Fruit fly (Drosophila melanogaster): Measurements from ENCODE around the gene Ald1.

Ald1 gene

dm6 chr3R:26258384-26258819 is 3.0 kb downstream of the Ald1 start:
- no peak for TF ChIP-seq cnc (optimal IDR thresholded peaks at IDR 0.05)
- TF ChIP-seq CG33017 (tag; optimal IDR thresholded peaks at IDR 0.05), result no peak
- no peak for TF ChIP-seq Hr96 (GFP tag; optimal IDR thresholded peaks at IDR 0.05)
- no peak for TF ChIP-seq pad (GFP tag; optimal IDR thresholded peaks at IDR 0.05)
- TF ChIP-seq CG1620 (GFP tag; optimal IDR thresholded peaks at IDR 0.05), result no peak
- TF ChIP-seq tj (GFP tag; optimal IDR thresholded peaks at IDR 0.05), result no peak
- TF ChIP-seq ovo (GFP tag; optimal IDR thresholded peaks at IDR 0.05), result no peak
- TF ChIP-seq kay (GFP tag; ENCODE audit: borderline replicate concordance), result peak; percentile 88
- no peak for TF ChIP-seq cic (GFP tag; optimal IDR thresholded peaks at IDR 0.05)
- TF ChIP-seq toe (GFP tag; optimal IDR thresholded peaks at IDR 0.05), result no peak
- no peak for TF ChIP-seq Crg-1 (GFP tag; optimal IDR thresholded peaks at IDR 0.05)
- peak; percentile 64 for TF ChIP-seq Mnt (GFP tag; optimal IDR thresholded peaks at IDR 0.05)

- TF ChIP-seq CG7101 (tag; optimal IDR thresholded peaks at IDR 0.05) (no peak), CG11617 (GFP tag; optimal IDR thresholded peaks at IDR 0.05) (no peak), kay (GFP tag; ENCODE audit: borderline replicate concordance) (no peak), Clk (GFP tag; optimal IDR thresholded peaks at IDR 0.05) (no peak), bab1 (GFP tag; optimal IDR thresholded peaks at IDR 0.05) (no peak), CG14711 (tag; optimal IDR thresholded peaks at IDR 0.05) (no peak), tj (GFP tag; optimal IDR thresholded peaks at IDR 0.05) (no peak), Mnt (GFP tag; optimal IDR thresholded peaks at IDR 0.05) (no peak), CG33017 (tag; optimal IDR thresholded peaks at IDR 0.05) (no peak), Crg-1 (GFP tag; optimal IDR thresholded peaks at IDR 0.05) (no peak), cic (GFP tag; optimal IDR thresholded peaks at IDR 0.05) (no peak), CG1620 (GFP tag; optimal IDR thresholded peaks at IDR 0.05) (no peak), CG7045 (GFP tag; optimal IDR thresholded peaks at IDR 0.05) (no peak), cnc (optimal IDR thresholded peaks at IDR 0.05) (no peak), Hr96 (GFP tag; optimal IDR thresholded peaks at IDR 0.05) (no peak), CG5204 (GFP tag; optimal IDR thresholded peaks at IDR 0.05) (no peak), CG12768 (GFP tag; optimal IDR thresholded peaks at IDR 0.05) (no peak), ovo (GFP tag; optimal IDR thresholded peaks at IDR 0.05) (no peak)
Measured at dm6 chr3R:26253792-26254191, 7.6 kb downstream of the Ald1 start.

- no peak for TF ChIP-seq tj (GFP tag; optimal IDR thresholded peaks at IDR 0.05)
- TF ChIP-seq cic (GFP tag; optimal IDR thresholded peaks at IDR 0.05), result no peak
- no peak for TF ChIP-seq CG11617 (GFP tag; optimal IDR thresholded peaks at IDR 0.05)
- TF ChIP-seq CG14711 (tag; optimal IDR thresholded peaks at IDR 0.05), result no peak
- TF ChIP-seq kay (GFP tag; ENCODE audit: borderline replicate concordance), result no peak
- no peak for TF ChIP-seq Hr96 (GFP tag; optimal IDR thresholded peaks at IDR 0.05)
- TF ChIP-seq bab1 (GFP tag; optimal IDR thresholded peaks at IDR 0.05), result no peak
- TF ChIP-seq Clk (GFP tag; optimal IDR thresholded peaks at IDR 0.05), result no peak
- no peak for TF ChIP-seq CG33017 (tag; optimal IDR thresholded peaks at IDR 0.05)
- TF ChIP-seq ovo (GFP tag; optimal IDR thresholded peaks at IDR 0.05), result no peak
- TF ChIP-seq cnc (optimal IDR thresholded peaks at IDR 0.05), result no peak
- no peak for TF ChIP-seq CG7045 (GFP tag; optimal IDR thresholded peaks at IDR 0.05)
- TF ChIP-seq Mnt (GFP tag; optimal IDR thresholded peaks at IDR 0.05), result no peak
Measured at dm6 chr3R:26251730-26252129, 9.7 kb downstream of the Ald1 start.

- TF ChIP-seq kay (GFP tag; ENCODE audit: borderline replicate concordance), result peak; percentile 51
- no peak for TF ChIP-seq cic (GFP tag; optimal IDR thresholded peaks at IDR 0.05)
Measured at dm6 chr3R:26249832-26250231, 11.6 kb downstream of the Ald1 start.

- TF ChIP-seq CG11617 (GFP tag; optimal IDR thresholded peaks at IDR 0.05) (peak; percentile 34), cnc (optimal IDR thresholded peaks at IDR 0.05) (no peak), Mnt (GFP tag; optimal IDR thresholded peaks at IDR 0.05) (no peak), CG7045 (GFP tag; optimal IDR thresholded peaks at IDR 0.05) (peak; percentile 78), Hr96 (GFP tag; optimal IDR thresholded peaks at IDR 0.05) (no peak), CG12768 (GFP tag; optimal IDR thresholded peaks at IDR 0.05) (peak; percentile 70), bab1 (GFP tag; optimal IDR thresholded peaks at IDR 0.05) (peak; percentile 52), CG5204 (GFP tag; optimal IDR thresholded peaks at IDR 0.05) (peak; percentile 43), Crg-1 (GFP tag; optimal IDR thresholded peaks at IDR 0.05) (no peak), CG33017 (tag; optimal IDR thresholded peaks at IDR 0.05) (peak; percentile 46), CG14711 (tag; optimal IDR thresholded peaks at IDR 0.05) (peak; percentile 84), tj (GFP tag; optimal IDR thresholded peaks at IDR 0.05) (peak; percentile 6), CG1620 (GFP tag; optimal IDR thresholded peaks at IDR 0.05) (no peak), pad (GFP tag; optimal IDR thresholded peaks at IDR 0.05) (peak; percentile 49), ovo (GFP tag; optimal IDR thresholded peaks at IDR 0.05) (no peak), Clk (GFP tag; optimal IDR thresholded peaks at IDR 0.05) (no peak), kay (GFP tag; ENCODE audit: borderline replicate concordance) (no peak), toe (GFP tag; optimal IDR thresholded peaks at IDR 0.05) (no peak), cic (GFP tag; optimal IDR thresholded peaks at IDR 0.05) (no peak), CG7101 (tag; optimal IDR thresholded peaks at IDR 0.05) (peak; percentile 77)
Measured at dm6 chr3R:26247801-26248525, 13.4 kb downstream of the Ald1 start.

dm6 chr3R:26242454-26243082 is 18.8 kb downstream of the Ald1 start:
- TF ChIP-seq cnc (optimal IDR thresholded peaks at IDR 0.05) (no peak), ovo (GFP tag; optimal IDR thresholded peaks at IDR 0.05) (no peak), CG33017 (tag; optimal IDR thresholded peaks at IDR 0.05) (no peak), toe (GFP tag; optimal IDR thresholded peaks at IDR 0.05) (no peak), CG12768 (GFP tag; optimal IDR thresholded peaks at IDR 0.05) (no peak), Hr96 (GFP tag; optimal IDR thresholded peaks at IDR 0.05) (no peak)
